Worm (Caenorhabditis elegans) whole organism, L4 larva: ENCODE results near the gene btb-5.

Experiments
- F10B5.3 ChIP-seq: sonication (generic microtip); optimal IDR thresholded peaks from 2 replicates; lab custom pipeline; 2016; ENCODE audit warnings: mild to moderate bottlenecking, missing genetic modification characterization, missing compliant biosample characterization
- F49E8.2 ChIP-seq: sonication (generic microtip); optimal IDR thresholded peaks from 2 replicates; lab custom pipeline; 2016; ENCODE audit warnings: missing compliant biosample characterization, mild to moderate bottlenecking, missing genetic modification characterization, borderline replicate concordance
- R02D3.7 ChIP-seq: fragments of 150-350 bp; sonication (generic microtip); optimal IDR thresholded peaks from 3 replicates; lab custom pipeline; 2014; ENCODE audit warnings: missing biosample characterization, missing genetic modification characterization
- T26A8.4 ChIP-seq: fragments of 200-800 bp; sonication (Bioruptor generic); IDR thresholded peaks from 2 replicates; pipeline ENCODE4 v1.3.6; 2022; ENCODE audit warnings: missing genetic modification characterization, missing compliant biosample characterization
- Y105C5A.15 ChIP-seq: fragments of 200-800 bp; sonication (Bioruptor generic); IDR thresholded peaks from 2 replicates; pipeline ENCODE4 v1.3.6; 2022; ENCODE audit warnings: missing genetic modification characterization, missing compliant biosample characterization
- Y48G9A.11 ChIP-seq: fragments of 200-800 bp; sonication (Bioruptor generic); IDR thresholded peaks from 2 replicates; pipeline ENCODE4 v1.3.6; 2022; ENCODE audit warnings: missing genetic modification reagents, missing genetic modification characterization, missing compliant biosample characterization
- Y5F2A.4 ChIP-seq: fragments of 200-800 bp; sonication (Bioruptor generic); optimal IDR thresholded peaks from 2 replicates; lab custom pipeline; 2018; ENCODE audit warnings: mild to moderate bottlenecking, missing genetic modification characterization, missing compliant biosample characterization
- ZK337.2 ChIP-seq: fragments of 200-800 bp; sonication (Bioruptor generic); IDR thresholded peaks from 2 replicates; pipeline ENCODE4 v1.3.6; 2022; ENCODE audit warnings: missing genetic modification reagents, missing genetic modification characterization, missing compliant biosample characterization
- aha-1 ChIP-seq: fragments of 150-350 bp; peaks from one replicate; lab custom pipeline; 2014; ENCODE audit warnings: missing biosample characterization, missing genetic modification characterization
- aly-2 ChIP-seq: sonication (generic microtip); optimal IDR thresholded peaks from 2 replicates; lab custom pipeline; 2018; ENCODE audit warnings: missing biosample characterization, missing genetic modification characterization
- arid-1 ChIP-seq: fragments of 200-800 bp; sonication (Bioruptor generic); conservative IDR thresholded peaks from 2 replicates; pipeline ENCODE4 v1.3.6; 2022; ENCODE audit warnings: missing genetic modification reagents, missing genetic modification characterization, missing compliant biosample characterization
- attf-4 ChIP-seq: sonication (generic microtip); optimal IDR thresholded peaks from 3 replicates; lab custom pipeline; 2017; ENCODE audit warnings: missing biosample characterization, missing genetic modification characterization
- ceh-44 ChIP-seq: fragments of 200-800 bp; sonication (Bioruptor generic); IDR thresholded peaks from 2 replicates; pipeline ENCODE4 v1.3.6; 2022; ENCODE audit warnings: missing genetic modification reagents, missing genetic modification characterization, missing compliant biosample characterization
- ctbp-1 ChIP-seq: fragments of 200-800 bp; sonication (Bioruptor generic); IDR thresholded peaks from 2 replicates; pipeline ENCODE4 v1.3.6; 2022; ENCODE audit warnings: missing genetic modification reagents, missing genetic modification characterization, missing compliant biosample characterization
- daf-12 ChIP-seq: fragments of 150-350 bp; optimal IDR thresholded peaks from 2 replicates; lab custom pipeline; 2014; ENCODE audit warnings: missing biosample characterization, missing genetic modification reagents, missing genetic modification characterization
- dmd-8 ChIP-seq: fragments of 200-800 bp; sonication (Bioruptor generic); IDR thresholded peaks from 2 replicates; pipeline ENCODE4 v1.3.6; 2022; ENCODE audit warnings: missing genetic modification characterization, missing compliant biosample characterization
- dmd-9 ChIP-seq: fragments of 200-800 bp; sonication (Bioruptor generic); IDR thresholded peaks from 2 replicates; pipeline ENCODE4 v1.3.6; 2022; ENCODE audit warnings: missing genetic modification reagents, missing genetic modification characterization, missing compliant biosample characterization
- duxl-1 ChIP-seq: sonication (generic microtip); optimal IDR thresholded peaks from 2 replicates; lab custom pipeline; 2016; ENCODE audit warnings: mild to moderate bottlenecking, missing genetic modification characterization, moderate library complexity, missing compliant biosample characterization; ENCODE audit not compliant: poor library complexity
- dve-1 ChIP-seq: sonication (generic microtip); optimal IDR thresholded peaks from 2 replicates; lab custom pipeline; 2017; ENCODE audit warnings: antibody characterized with exemption, mild to moderate bottlenecking, missing genetic modification characterization, missing compliant biosample characterization; ENCODE audit not compliant: insufficient read depth
- egl-43 ChIP-seq: fragments of 200-800 bp; sonication (Bioruptor generic); IDR thresholded peaks from 2 replicates; pipeline ENCODE4 v1.3.6; 2022; ENCODE audit warnings: missing genetic modification reagents, missing genetic modification characterization, missing compliant biosample characterization
- fkh-10 ChIP-seq: fragments of 150-350 bp; optimal IDR thresholded peaks from 2 replicates; lab custom pipeline; 2014; ENCODE audit warnings: missing biosample characterization, missing genetic modification reagents, missing genetic modification characterization
- hmg-1.1 ChIP-seq: fragments of 200-800 bp; sonication (Bioruptor generic); IDR thresholded peaks from 2 replicates; pipeline ENCODE4 v1.3.6; 2022; ENCODE audit warnings: missing genetic modification reagents, missing genetic modification characterization, missing compliant biosample characterization
- lim-7 ChIP-seq: fragments of 200-800 bp; sonication (Bioruptor generic); IDR thresholded peaks from 2 replicates; pipeline ENCODE4 v1.3.6; 2022; ENCODE audit warnings: missing genetic modification characterization, missing compliant biosample characterization
- lin-29 ChIP-seq: fragments of 200-800 bp; sonication (Bioruptor generic); IDR thresholded peaks from 2 replicates; pipeline ENCODE4 v1.3.6; 2022; ENCODE audit warnings: missing genetic modification reagents, missing genetic modification characterization, missing compliant biosample characterization
- lin-38 ChIP-seq: fragments of 200-800 bp; sonication (Bioruptor generic); IDR thresholded peaks from 2 replicates; pipeline ENCODE4 v1.3.6; 2022; ENCODE audit warnings: missing genetic modification reagents, missing genetic modification characterization, missing compliant biosample characterization
- lsy-2 ChIP-seq, 2 experiments: fragments of 150-350 bp in 1 of 2; sonication (generic microtip) in 1 of 2; optimal IDR thresholded peaks; 2 replicates each; lab custom pipeline; 2014 to 2017; ENCODE audit warnings: missing biosample characterization in 2 of 2, missing genetic modification characterization in 2 of 2
- madf-5 ChIP-seq, 2 experiments: fragments of 200-800 bp; sonication (Bioruptor generic); IDR thresholded peaks; 2 replicates each; pipeline ENCODE4 v1.3.6; 2022; ENCODE audit warnings: missing compliant biosample characterization in 2 of 2, missing genetic modification characterization in 2 of 2
- mdt-29 ChIP-seq: fragments of 200-800 bp; sonication (Bioruptor generic); IDR thresholded peaks from 2 replicates; pipeline ENCODE4 v1.3.6; 2022; ENCODE audit warnings: missing genetic modification reagents, missing genetic modification characterization, missing compliant biosample characterization
- mxl-2 ChIP-seq: fragments of 200-800 bp; sonication (Bioruptor generic); conservative IDR thresholded peaks from 2 replicates; pipeline ENCODE4 v1.3.6; 2022; ENCODE audit warnings: missing genetic modification reagents, missing genetic modification characterization, missing compliant biosample characterization
- nhr-10 ChIP-seq: fragments of 150-350 bp; optimal IDR thresholded peaks from 2 replicates; lab custom pipeline; 2014; ENCODE audit warnings: missing biosample characterization, missing genetic modification characterization
- nhr-11 ChIP-seq: fragments of 150-350 bp; optimal IDR thresholded peaks from 2 replicates; lab custom pipeline; 2014; ENCODE audit warnings: missing biosample characterization, missing genetic modification characterization
- nhr-41 ChIP-seq: fragments of 200-800 bp; sonication (Bioruptor generic); IDR thresholded peaks from 2 replicates; pipeline ENCODE4 v1.3.6; 2022; ENCODE audit warnings: missing genetic modification reagents, missing genetic modification characterization, missing compliant biosample characterization
- nhr-48 ChIP-seq: sonication (generic microtip); optimal IDR thresholded peaks from 2 replicates; lab custom pipeline; 2016; ENCODE audit warnings: mild to moderate bottlenecking, missing genetic modification characterization, missing compliant biosample characterization
- pqm-1 ChIP-seq: sonication (generic microtip); optimal IDR thresholded peaks from 2 replicates; lab custom pipeline; 2017; ENCODE audit warnings: missing biosample characterization, missing genetic modification characterization
- sdz-12 ChIP-seq: fragments of 200-800 bp; sonication (Bioruptor generic); optimal IDR thresholded peaks from 2 replicates; lab custom pipeline; 2018; ENCODE audit warnings: mild to moderate bottlenecking, missing genetic modification characterization, missing compliant biosample characterization
- set-16 ChIP-seq: fragments of 200-800 bp; sonication (Bioruptor generic); IDR thresholded peaks from 2 replicates; pipeline ENCODE4 v1.3.6; 2022; ENCODE audit warnings: missing genetic modification reagents, missing genetic modification characterization, missing compliant biosample characterization
- spr-3 ChIP-seq: fragments of 200-800 bp; sonication (Bioruptor generic); optimal IDR thresholded peaks from 2 replicates; lab custom pipeline; 2018; ENCODE audit warnings: mild to moderate bottlenecking, missing genetic modification characterization, missing compliant biosample characterization
- tra-1 ChIP-seq: fragments of 200-800 bp; sonication (Bioruptor generic); IDR thresholded peaks from 2 replicates; pipeline ENCODE4 v1.3.6; 2022; ENCODE audit warnings: missing genetic modification reagents, missing genetic modification characterization, missing compliant biosample characterization
- unc-39 ChIP-seq: sonication (generic microtip); optimal IDR thresholded peaks from 2 replicates; lab custom pipeline; 2017; ENCODE audit warnings: missing biosample characterization, missing genetic modification characterization
- unc-62 ChIP-seq, 3 experiments: fragments of 150-350 bp in 1 of 3; sonication (generic microtip); optimal IDR thresholded peaks in 2 of 3; peaks in 1 of 3; 1 replicate in 1 of 3; 2 replicates in 2 of 3; lab custom pipeline; 2014 to 2017; ENCODE audit warnings: missing biosample characterization in 3 of 3, missing genetic modification characterization in 3 of 3, missing genetic modification reagents in 3 of 3, missing genotype in 1 of 3
- vab-7 ChIP-seq: fragments of 200-800 bp; sonication (Bioruptor generic); IDR thresholded peaks from 2 replicates; pipeline ENCODE4 v1.3.6; 2022; ENCODE audit warnings: missing genetic modification reagents, missing genetic modification characterization, missing compliant biosample characterization
- zag-1 ChIP-seq: fragments of 150-350 bp; optimal IDR thresholded peaks from 2 replicates; lab custom pipeline; 2014; ENCODE audit warnings: missing biosample characterization, missing genetic modification characterization
- zfp-3 ChIP-seq: fragments of 200-800 bp; sonication (Bioruptor generic); conservative IDR thresholded peaks from 2 replicates; pipeline ENCODE4 v1.3.6; 2022; ENCODE audit warnings: missing genetic modification reagents, missing genetic modification characterization, missing compliant biosample characterization
- zip-2 ChIP-seq: fragments of 150-350 bp; optimal IDR thresholded peaks from 2 replicates; lab custom pipeline; 2014; ENCODE audit warnings: missing biosample characterization, missing genetic modification characterization
- ztf-11 ChIP-seq: fragments of 150-350 bp; optimal IDR thresholded peaks from 2 replicates; lab custom pipeline; 2014; ENCODE audit warnings: missing biosample characterization, missing genetic modification characterization

Gene btb-5

DNA sequence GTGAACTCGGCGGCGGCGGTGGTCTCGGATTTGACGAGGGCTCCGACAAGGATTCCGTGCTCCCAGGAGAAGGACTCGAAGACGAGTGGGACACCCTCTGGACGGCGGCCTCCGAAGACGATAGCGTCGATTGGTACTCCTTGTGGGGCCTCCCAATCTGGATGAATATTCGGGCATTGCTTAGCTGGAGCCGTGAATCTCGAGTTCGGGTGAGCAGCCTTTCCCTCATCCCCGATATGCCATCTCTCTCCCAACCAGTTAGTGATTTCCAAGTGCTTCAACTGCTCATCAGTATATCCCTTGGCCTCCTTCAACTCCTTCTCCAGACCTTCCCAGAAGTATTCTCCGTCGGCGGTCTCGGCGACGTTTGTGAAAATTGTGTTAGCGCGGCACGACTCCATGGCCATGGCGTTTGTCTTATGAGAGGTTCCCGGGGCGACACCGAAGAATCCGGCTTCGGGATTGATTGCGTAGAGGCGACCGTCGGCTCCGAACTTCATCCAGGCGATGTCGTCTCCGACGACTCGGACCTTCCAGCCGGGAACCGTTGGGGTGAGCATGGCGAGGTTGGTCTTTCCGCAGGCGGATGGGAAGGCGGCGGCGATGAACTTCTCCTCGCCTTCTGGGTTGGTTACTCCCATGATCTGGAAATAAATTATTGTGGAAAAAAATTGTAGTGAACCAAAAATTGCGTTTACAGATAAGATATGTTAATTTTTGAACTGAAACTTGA is 2.8 kb upstream of the btb-5 start:
- TF ChIP-seq spr-3 (GFP tag; lab: Kevin White, UChicago) (no peak), Y5F2A.4 (no peak), T26A8.4 (peak; percentile 69), nhr-41 (GFP tag; lab: Robert Waterston, UW) (no peak), fkh-10 (GFP tag; lab: Kevin White, UChicago) (no peak), lin-38 (GFP tag; lab: Robert Waterston, UW) (peak; percentile 33; the same call in 1 of the 2 replicates), aha-1 (tag; lab: Kevin White, UChicago) (peak; percentile 94), ztf-11 (tag; lab: Kevin White, UChicago) (no peak), pqm-1 (no peak), ceh-44 (GFP tag; lab: Robert Waterston, UW) (no peak), dmd-9 (GFP tag; lab: Robert Waterston, UW) (no peak), lsy-2 (tag; optimal IDR thresholded peaks at IDR 0.05; lab: Kevin White, UChicago) (no peak), sdz-12 (GFP tag; lab: Kevin White, UChicago) (peak; percentile 21), nhr-11 (tag; lab: Kevin White, UChicago) (no peak), tra-1 (0 out of 2 replicates have a peak, but pooled peaks have one; percentile 26), ZK337.2 (GFP tag; lab: Robert Waterston, UW) (peak; percentile 32; the same call in 1 of the 2 replicates), arid-1 (GFP tag; lab: Robert Waterston, UW) (no peak), daf-12 (tag; lab: Kevin White, UChicago) (no peak), ctbp-1 (peak; percentile 35; the same call in 1 of the 2 replicates), hmg-1.1 (GFP tag; lab: Robert Waterston, UW) (peak; percentile 39; the same call in 1 of the 2 replicates), zip-2 (tag; lab: Kevin White, UChicago) (no peak), unc-39 (tag; lab: Kevin White, UChicago) (no peak), duxl-1 (tag; lab: Kevin White, UChicago) (peak; percentile 1), nhr-48 (tag; lab: Kevin White, UChicago) (no peak), dmd-8 (GFP tag; lab: Robert Waterston, UW) (0 out of 2 replicates have a peak, but pooled peaks have one; percentile 32), Y105C5A.15 (no peak), attf-4 (no peak), mxl-2 (GFP tag; lab: Robert Waterston, UW) (no peak), vab-7 (GFP tag; lab: Robert Waterston, UW) (no peak), nhr-10 (tag; lab: Kevin White, UChicago) (no peak), egl-43 (GFP tag; lab: Robert Waterston, UW) (peak; percentile 68; the same call in 1 of the 2 replicates), madf-5 (GFP tag; IDR thresholded peaks at IDR 0.05; lab: Robert Waterston, UW) (0 out of 4 replicates have a peak, but pooled peaks of 1 of the 2 experiments have one; percentile 59), set-16 (GFP tag; lab: Robert Waterston, UW) (peak; percentile 95), unc-62 (GFP tag; optimal IDR thresholded peaks at IDR 0.05 in 1 of 2; lab: Kevin White, UChicago) (no peak), unc-62 (tag; optimal IDR thresholded peaks at IDR 0.05; lab: Kevin White, UChicago) (no peak), mdt-29 (no peak), zag-1 (no peak), F49E8.2 (tag; lab: Kevin White, UChicago) (no peak), R02D3.7 (tag; lab: Kevin White, UChicago) (no peak), zfp-3 (peak; percentile 78), lim-7 (peak; percentile 37; the same call in 1 of the 2 replicates), aly-2 (tag; lab: Kevin White, UChicago) (no peak), F10B5.3 (no peak), Y48G9A.11 (peak; percentile 55), dve-1 (tag; lab: Kevin White, UChicago) (no peak), lin-29 (GFP tag; lab: Robert Waterston, UW) (no peak)
- TF ChIP-seq, all 104 proteins: peak for 16
